Worm (Caenorhabditis elegans) whole organism, L2 larva: ENCODE data around the gene C14E2.6.

Source experiments
- blmp-1 ChIP-seq: sonication (generic microtip); optimal IDR thresholded peaks from 2 replicates; lab custom pipeline; 2017; ENCODE audit warnings: missing genetic modification characterization, mild to moderate bottlenecking, missing compliant biosample characterization, antibody characterized with exemption, moderate library complexity; ENCODE audit not compliant: insufficient read depth
- elt-3 ChIP-seq: sonication (generic microtip); optimal IDR thresholded peaks from 2 replicates; lab custom pipeline; 2017; ENCODE audit warnings: missing biosample characterization, missing genetic modification characterization
- lin-13 ChIP-seq: fragments of 150-350 bp; optimal IDR thresholded peaks from 2 replicates; lab custom pipeline; 2014; ENCODE audit warnings: missing biosample characterization, missing genetic modification reagents, missing genetic modification characterization
- lsy-2 ChIP-seq, 2 experiments: fragments of 150-350 bp in 1 of 2; sonication (generic microtip) in 1 of 2; optimal IDR thresholded peaks; 2 replicates each; lab custom pipeline; 2014 to 2017; ENCODE audit warnings: missing biosample characterization in 2 of 2, missing genetic modification characterization in 2 of 2
- mdl-1 ChIP-seq, 2 experiments: fragments of 150-350 bp in 1 of 2; sonication (generic microtip) in 1 of 2; optimal IDR thresholded peaks; 2 replicates each; lab custom pipeline; 2017; ENCODE audit warnings: missing biosample characterization in 2 of 2, missing genetic modification characterization in 2 of 2
- nhr-25 ChIP-seq: fragments of 150-350 bp; sonication (generic microtip); optimal IDR thresholded peaks from 3 replicates; lab custom pipeline; 2014; ENCODE audit warnings: missing biosample characterization, missing genetic modification characterization
- unc-39 ChIP-seq: fragments of 150-350 bp; optimal IDR thresholded peaks from 2 replicates; lab custom pipeline; 2014; ENCODE audit warnings: missing biosample characterization, missing genetic modification characterization

ce11 chrX:1857777-1858176 is 27.9 kb upstream of the C14E2.6 start:
- TF ChIP-seq lin-13 (GFP tag; lab: Kevin White, UChicago): no peak
- no peak for TF ChIP-seq nhr-25 (tag; lab: Kevin White, UChicago)
- no peak for TF ChIP-seq unc-39 (tag; lab: Kevin White, UChicago)
- no peak for TF ChIP-seq mdl-1 (tag; optimal IDR thresholded peaks at IDR 0.05; lab: Kevin White, UChicago)
- TF ChIP-seq lsy-2 (tag; optimal IDR thresholded peaks at IDR 0.05; lab: Kevin White, UChicago): no peak
- TF ChIP-seq blmp-1 (tag; lab: Kevin White, UChicago): no peak
- no peak for TF ChIP-seq elt-3 (tag; lab: Kevin White, UChicago)
